Fruit fly (Drosophila melanogaster) whole organism, prepupa: ENCODE results near the gene CG13901.

Experiments used
- CG10631 ChIP-seq: fragments of 200-800 bp; sonication (Bioruptor generic); optimal IDR thresholded peaks from 2 replicates; lab custom pipeline; 2016; ENCODE audit warnings: missing biosample characterization, missing genetic modification characterization
- CG11762 ChIP-seq: fragments of 200-800 bp; sonication (Bioruptor generic); optimal IDR thresholded peaks from 3 replicates; lab custom pipeline; 2016; ENCODE audit warnings: missing biosample characterization, missing genetic modification characterization; ENCODE audit not compliant: insufficient read depth
- CG15336 ChIP-seq: fragments of 200-800 bp; sonication (Bioruptor generic); IDR thresholded peaks from 2 replicates; pipeline ENCODE4 v1.3.6; 2022; ENCODE audit warnings: missing biosample characterization, missing genetic modification characterization
- CG16779 ChIP-seq: fragments of 200-800 bp; sonication (Bioruptor generic); optimal IDR thresholded peaks from 3 replicates; lab custom pipeline; 2017; ENCODE audit warnings: missing biosample characterization, mild to moderate bottlenecking, missing genetic modification characterization
- CG34406 ChIP-seq: fragments of 200-800 bp; sonication (Bioruptor generic); optimal IDR thresholded peaks from 3 replicates; lab custom pipeline; 2016; ENCODE audit warnings: missing biosample characterization, missing genetic modification characterization
- CG3919 ChIP-seq: fragments of 200-800 bp; sonication (Bioruptor generic); optimal IDR thresholded peaks from 3 replicates; lab custom pipeline; 2016; ENCODE audit warnings: missing biosample characterization, missing genetic modification characterization
- CG4318 ChIP-seq: fragments of 200-800 bp; sonication (Bioruptor generic); optimal IDR thresholded peaks from 3 replicates; lab custom pipeline; 2017; ENCODE audit warnings: missing biosample characterization, mild to moderate bottlenecking, missing genetic modification characterization
- CG6163 ChIP-seq: fragments of 200-800 bp; sonication (Bioruptor generic); IDR thresholded peaks from 3 replicates; pipeline ENCODE4 v1.3.6; 2022; ENCODE audit warnings: missing biosample characterization, missing genetic modification characterization
- CG6276 ChIP-seq: fragments of 200-800 bp; sonication (Bioruptor generic); optimal IDR thresholded peaks from 2 replicates; lab custom pipeline; 2017; ENCODE audit warnings: missing biosample characterization, mild to moderate bottlenecking, missing genetic modification characterization
- CG8319 ChIP-seq: fragments of 200-800 bp; sonication (Bioruptor generic); optimal IDR thresholded peaks from 3 replicates; lab custom pipeline; 2016; ENCODE audit warnings: missing biosample characterization, missing genetic modification characterization
- CG8632 ChIP-seq: fragments of 200-800 bp; sonication (Bioruptor generic); optimal IDR thresholded peaks from 3 replicates; lab custom pipeline; 2016; ENCODE audit warnings: missing biosample characterization, missing genetic modification characterization
- CG9139 ChIP-seq: fragments of 200-800 bp; sonication (Bioruptor generic); optimal IDR thresholded peaks from 3 replicates; lab custom pipeline; 2017; ENCODE audit warnings: missing biosample characterization, mild to moderate bottlenecking, missing genetic modification characterization
- Eip75B ChIP-seq: fragments of 200-800 bp; sonication (Bioruptor generic); optimal IDR thresholded peaks from 3 replicates; lab custom pipeline; 2016; ENCODE audit warnings: missing biosample characterization, missing genetic modification characterization
- Eip78C ChIP-seq: fragments of 200-800 bp; sonication (Bioruptor generic); peaks from one replicate; lab custom pipeline; 2016; ENCODE audit warnings: missing biosample characterization, missing genetic modification characterization
- Eip93F ChIP-seq: fragments of 200-800 bp; sonication (Bioruptor generic); optimal IDR thresholded peaks from 2 replicates; lab custom pipeline; 2016; ENCODE audit warnings: missing biosample characterization, mild to moderate bottlenecking, missing genetic modification characterization
- Ets21C ChIP-seq: fragments of 200-800 bp; sonication (Bioruptor generic); optimal IDR thresholded peaks from 3 replicates; lab custom pipeline; 2016; ENCODE audit warnings: missing biosample characterization, missing genetic modification characterization
- Ets96B ChIP-seq: fragments of 200-800 bp; optimal IDR thresholded peaks from 2 replicates; lab custom pipeline; 2019; ENCODE audit warnings: missing biosample characterization, mild to moderate bottlenecking, missing genetic modification characterization, moderate library complexity
- Hr38 ChIP-seq: sonication (Bioruptor generic); optimal IDR thresholded peaks from 2 replicates; lab custom pipeline; 2016; ENCODE audit warnings: missing biosample characterization, missing genetic modification characterization
- Hr39 ChIP-seq: fragments of 200-800 bp; sonication (Bioruptor generic); optimal IDR thresholded peaks from 2 replicates; lab custom pipeline; 2016; ENCODE audit warnings: missing biosample characterization, missing genetic modification characterization
- Hr4 ChIP-seq: fragments of 200-800 bp; sonication (Bioruptor generic); optimal IDR thresholded peaks from 3 replicates; lab custom pipeline; 2016; ENCODE audit warnings: missing biosample characterization, missing genetic modification characterization
- Lpt ChIP-seq: fragments of 200-800 bp; sonication (Bioruptor generic); optimal IDR thresholded peaks from 3 replicates; lab custom pipeline; 2016; ENCODE audit warnings: missing biosample characterization, missing genetic modification characterization
- Met ChIP-seq: fragments of 200-800 bp; sonication (Bioruptor generic); optimal IDR thresholded peaks from 3 replicates; lab custom pipeline; 2016; ENCODE audit warnings: missing biosample characterization, missing genetic modification characterization
- Smox ChIP-seq: fragments of 200-800 bp; sonication (Bioruptor generic); optimal IDR thresholded peaks from 3 replicates; lab custom pipeline; 2016; ENCODE audit warnings: missing biosample characterization, missing genetic modification characterization
- Sox102F ChIP-seq: fragments of 200-800 bp; sonication (Bioruptor generic); optimal IDR thresholded peaks from 2 replicates; lab custom pipeline; 2016; ENCODE audit warnings: missing biosample characterization, mild to moderate bottlenecking, missing genetic modification characterization
- Sox14 ChIP-seq: fragments of 200-800 bp; sonication (Bioruptor generic); optimal IDR thresholded peaks from 3 replicates; lab custom pipeline; 2016; ENCODE audit warnings: missing biosample characterization, missing genetic modification characterization
- achi ChIP-seq: fragments of 200-800 bp; sonication (Bioruptor generic); optimal IDR thresholded peaks from 3 replicates; lab custom pipeline; 2016; ENCODE audit warnings: missing biosample characterization, missing genetic modification characterization
- acj6 ChIP-seq: fragments of 200-800 bp; sonication (Bioruptor generic); optimal IDR thresholded peaks from 3 replicates; lab custom pipeline; 2016; ENCODE audit warnings: missing biosample characterization, missing genetic modification characterization
- cyc ChIP-seq: fragments of 200-800 bp; sonication (Bioruptor generic); optimal IDR thresholded peaks from 3 replicates; lab custom pipeline; 2016; ENCODE audit warnings: missing biosample characterization, missing genetic modification characterization
- dsx ChIP-seq: fragments of 200-800 bp; optimal IDR thresholded peaks from 3 replicates; lab custom pipeline; 2019; ENCODE audit warnings: missing biosample characterization, mild to moderate bottlenecking, missing genetic modification characterization, moderate library complexity; ENCODE audit not compliant: poor library complexity, severe bottlenecking
- eg ChIP-seq: fragments of 200-800 bp; sonication (Bioruptor generic); IDR thresholded peaks from 3 replicates; pipeline ENCODE4 v1.3.6; 2022; ENCODE audit warnings: missing biosample characterization, missing genetic modification characterization
- esn ChIP-seq: fragments of 200-800 bp; sonication (Bioruptor generic); optimal IDR thresholded peaks from 2 replicates; lab custom pipeline; 2016; ENCODE audit warnings: missing biosample characterization, mild to moderate bottlenecking, missing genetic modification characterization, moderate library complexity
- fd59A ChIP-seq: fragments of 200-800 bp; sonication (Bioruptor generic); optimal IDR thresholded peaks from 2 replicates; lab custom pipeline; 2017; ENCODE audit warnings: missing biosample characterization, mild to moderate bottlenecking, missing genetic modification characterization, missing genetic modification reagents
- fd85E ChIP-seq: fragments of 200-800 bp; sonication (Bioruptor generic); optimal IDR thresholded peaks from 3 replicates; lab custom pipeline; 2016; ENCODE audit warnings: missing biosample characterization, missing genetic modification characterization
- fkh ChIP-seq: fragments of 200-800 bp; sonication (Bioruptor generic); optimal IDR thresholded peaks from 3 replicates; lab custom pipeline; 2017; ENCODE audit warnings: missing biosample characterization, mild to moderate bottlenecking, missing genetic modification characterization, moderate library complexity
- salr ChIP-seq, 2 experiments: fragments of 200-800 bp; sonication (Bioruptor generic); optimal IDR thresholded peaks; 3 replicates each; lab custom pipeline; 2016 to 2018; ENCODE audit warnings: missing biosample characterization in 2 of 2, missing genetic modification characterization in 2 of 2, mild to moderate bottlenecking in 1 of 2
- spab ChIP-seq: fragments of 200-800 bp; sonication (Bioruptor generic); optimal IDR thresholded peaks from 2 replicates; lab custom pipeline; 2017; ENCODE audit warnings: missing biosample characterization, mild to moderate bottlenecking, missing genetic modification characterization, missing genetic modification reagents
- ss ChIP-seq, 2 experiments: fragments of 200-800 bp; sonication (Bioruptor generic); optimal IDR thresholded peaks; 2 replicates in 1 of 2; 3 replicates in 1 of 2; lab custom pipeline; 2017 to 2018; ENCODE audit warnings: mild to moderate bottlenecking in 2 of 2, missing biosample characterization in 2 of 2, missing genetic modification characterization in 2 of 2, moderate library complexity in 1 of 2
- svp ChIP-seq: fragments of 200-800 bp; sonication (Bioruptor generic); peaks from one replicate; lab custom pipeline; 2016; ENCODE audit warnings: missing biosample characterization, missing genetic modification characterization
- topi ChIP-seq: fragments of 200-800 bp; sonication (Bioruptor generic); optimal IDR thresholded peaks from 3 replicates; lab custom pipeline; 2016; ENCODE audit warnings: missing biosample characterization, missing genetic modification characterization

CG13901 gene

dm6 chr3L:813229-813837 is 24.3 kb downstream of the CG13901 start (continued):
- TF ChIP-seq CG4318 (GFP tag; lab: Kevin White, UChicago), result peak; percentile 92
- TF ChIP-seq CG16779 (tag; lab: Kevin White, UChicago), result peak; percentile 85
- TF ChIP-seq Eip93F (GFP tag; lab: Kevin White, UChicago), result no peak
- TF ChIP-seq acj6 (GFP tag; lab: Kevin White, UChicago), result peak; percentile 88
- peak; percentile 73 for TF ChIP-seq CG8632 (GFP tag; lab: Kevin White, UChicago)
- peak; percentile 31 for TF ChIP-seq esn (GFP tag; lab: Kevin White, UChicago)
- TF ChIP-seq fd85E, result peak; percentile 49
- peak; percentile 61 for TF ChIP-seq CG8319 (GFP tag; lab: Kevin White, UChicago)
- TF ChIP-seq fd59A (GFP tag; lab: Kevin White, UChicago), result peak; percentile 88
- TF ChIP-seq Lpt (GFP tag; lab: Kevin White, UChicago), result peak; percentile 93
- TF ChIP-seq fkh (GFP tag; lab: Kevin White, UChicago), result no peak
- peak; percentile 13 for TF ChIP-seq Sox102F (GFP tag; lab: Kevin White, UChicago)
- peak; percentile 4 for TF ChIP-seq Smox (GFP tag; lab: Kevin White, UChicago)
- TF ChIP-seq Hr39 (GFP tag; lab: Kevin White, UChicago), result peak; percentile 37
- TF ChIP-seq, all 60 proteins: peak for 54

dm6 chr3L:811816-812215 is 25.8 kb downstream of the CG13901 start:
- TF ChIP-seq Met (GFP tag; lab: Kevin White, UChicago) (no peak), CG34406 (GFP tag; lab: Kevin White, UChicago) (no peak), CG8632 (GFP tag; lab: Kevin White, UChicago) (no peak), CG11762 (GFP tag; lab: Kevin White, UChicago) (no peak), ss (GFP tag; optimal IDR thresholded peaks at IDR 0.05; lab: Kevin White, UChicago) (no peak), Hr4 (GFP tag; lab: Kevin White, UChicago) (no peak), Ets21C (GFP tag; lab: Kevin White, UChicago) (no peak), Eip75B (no peak), CG15336 (GFP tag; lab: Robert Waterston, UW) (no peak)
- TF ChIP-seq, all 60 proteins: peak for 0

- no peak for TF ChIP-seq Hr4 (GFP tag; lab: Kevin White, UChicago)
- peak; percentile 2 for TF ChIP-seq Eip78C (GFP tag; lab: Kevin White, UChicago)
- TF ChIP-seq svp, result peak; percentile 11
- no peak for TF ChIP-seq Ets96B (tag; lab: Kevin White, UChicago)
- TF ChIP-seq, all 60 proteins: peak for 2
Observed at dm6 chr3L:810038-810644, 27.5 kb downstream of the CG13901 start.

- TF ChIP-seq CG9139 (no peak), salr (GFP tag; optimal IDR thresholded peaks at IDR 0.05; lab: Kevin White, UChicago) (no peak), fd59A (GFP tag; lab: Kevin White, UChicago) (no peak), CG3919 (GFP tag; lab: Kevin White, UChicago) (no peak), CG10631 (GFP tag; lab: Kevin White, UChicago) (no peak), topi (no peak), achi (GFP tag; lab: Kevin White, UChicago) (no peak), cyc (GFP tag; lab: Kevin White, UChicago) (no peak), CG6276 (GFP tag; lab: Kevin White, UChicago) (no peak), eg (GFP tag; lab: Robert Waterston, UW) (no peak), CG34406 (GFP tag; lab: Kevin White, UChicago) (no peak), CG8632 (GFP tag; lab: Kevin White, UChicago) (no peak), Hr38 (no peak), spab (GFP tag; lab: Kevin White, UChicago) (no peak), CG8319 (GFP tag; lab: Kevin White, UChicago) (no peak), dsx (GFP tag; lab: Kevin White, UChicago) (no peak), Sox14 (GFP tag; lab: Kevin White, UChicago) (no peak), CG6163 (no peak), Met (GFP tag; lab: Kevin White, UChicago) (no peak)
Observed at dm6 chr3L:809538-809805, 28.1 kb downstream of the CG13901 start.
